Worm (Caenorhabditis elegans) whole organism, midembryonic: ENCODE data around the gene F52D2.5.

ENCODE experiments used
- T22C8.4 ChIP-seq: fragments of 200-800 bp; sonication (Bioruptor generic); IDR thresholded peaks from 2 replicates; pipeline ENCODE4 v1.3.6; 2022; ENCODE audit warnings: missing genetic modification characterization, missing compliant biosample characterization
- flt-1 ChIP-seq: fragments of 200-800 bp; sonication (Bioruptor generic); IDR thresholded peaks from 2 replicates; pipeline ENCODE4 v1.3.6; 2022; ENCODE audit warnings: missing genetic modification characterization, missing compliant biosample characterization
- klf-2 ChIP-seq: fragments of 200-800 bp; sonication (Bioruptor generic); conservative IDR thresholded peaks from 2 replicates; pipeline ENCODE4 v1.3.6; 2022; ENCODE audit warnings: missing genetic modification reagents, missing genetic modification characterization, missing compliant biosample characterization
- tab-1 ChIP-seq: fragments of 200-800 bp; sonication (Bioruptor generic); IDR thresholded peaks from 2 replicates; pipeline ENCODE4 v1.3.6; 2022; ENCODE audit warnings: missing genetic modification characterization, missing compliant biosample characterization
- ztf-29 ChIP-seq: fragments of 200-800 bp; sonication (Bioruptor generic); IDR thresholded peaks from 2 replicates; pipeline ENCODE4 v1.3.6; 2022; ENCODE audit warnings: missing genetic modification reagents, missing genetic modification characterization, missing compliant biosample characterization

DNA sequence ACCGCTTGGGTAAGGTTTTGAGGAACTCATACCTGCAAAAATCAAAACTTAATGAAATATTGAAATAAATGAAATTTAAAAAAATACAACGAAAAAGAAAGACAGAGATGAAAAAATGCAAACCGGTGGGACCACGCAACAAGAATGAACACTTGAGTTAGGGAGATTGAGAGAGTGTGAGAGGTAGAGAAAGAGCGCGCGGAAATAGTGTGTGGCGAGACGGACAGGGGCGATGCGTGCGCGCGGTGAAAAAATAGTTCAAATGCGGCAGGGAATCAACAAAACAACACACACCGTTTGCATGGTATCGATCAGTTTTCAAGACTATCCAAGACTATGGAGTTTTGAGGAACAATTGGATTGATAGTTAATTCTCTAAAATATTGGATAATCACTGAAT, 15.0 kb upstream of the F52D2.5 start, which contains the start of gene meg-3:
- TF ChIP-seq tab-1 (GFP tag; lab: Robert Waterston, UW) (no peak), flt-1 (GFP tag; lab: Robert Waterston, UW) (no peak), ztf-29 (GFP tag; lab: Robert Waterston, UW) (no peak), T22C8.4 (GFP tag; lab: Robert Waterston, UW) (no peak), klf-2 (GFP tag; lab: Robert Waterston, UW) (no peak)
